Worm (Caenorhabditis elegans) whole organism, early embryonic: Measurements from ENCODE around the gene oig-2.

Experiments
- F13C5.2 ChIP-seq: sonication (generic microtip); optimal IDR thresholded peaks from 2 replicates; lab custom pipeline; 2017; ENCODE audit warnings: mild to moderate bottlenecking, missing genetic modification characterization, inconsistent platforms, missing compliant biosample characterization
- ceh-36 ChIP-seq: sonication (generic microtip); optimal IDR thresholded peaks from 2 replicates; lab custom pipeline; 2016; ENCODE audit warnings: missing genetic modification characterization, inconsistent platforms, missing compliant biosample characterization
- pes-1 ChIP-seq: fragments of 200-800 bp; sonication (Bioruptor generic); IDR thresholded peaks from 2 replicates; pipeline ENCODE4 v1.3.6; 2022; ENCODE audit warnings: missing genetic modification reagents, missing genetic modification characterization, missing compliant biosample characterization
- sea-1 ChIP-seq: fragments of 200-800 bp; sonication (Bioruptor generic); conservative IDR thresholded peaks from 2 replicates; pipeline ENCODE4 v1.3.6; 2022; ENCODE audit warnings: missing genetic modification characterization, missing compliant biosample characterization

- TF ChIP-seq pes-1 (GFP tag; lab: Robert Waterston, UW) = no peak
- no peak for TF ChIP-seq F13C5.2
- TF ChIP-seq ceh-36 = no peak
- no peak for TF ChIP-seq sea-1
Measured at ce11 chrII:13007717-13008461, at the start of gene oig-2.
